Worm (Caenorhabditis elegans) whole organism, mixed stage, embryonic: Measurements from ENCODE around the gene tbh-1.

Source experiments
- ceh-39 ChIP-seq: fragments of 150-350 bp; optimal IDR thresholded peaks from 2 replicates; lab custom pipeline; 2014; ENCODE audit warnings: missing biosample characterization, missing genetic modification characterization
- ces-1 ChIP-seq: fragments of 150-350 bp; optimal IDR thresholded peaks from 2 replicates; lab custom pipeline; 2014; ENCODE audit warnings: missing biosample characterization, missing genetic modification reagents, missing genetic modification characterization
- lsy-2 ChIP-seq: fragments of 150-350 bp; optimal IDR thresholded peaks from 2 replicates; lab custom pipeline; 2014; ENCODE audit warnings: missing biosample characterization, missing genetic modification characterization
- nhr-12 ChIP-seq: fragments of 150-350 bp; optimal IDR thresholded peaks from 2 replicates; lab custom pipeline; 2014; ENCODE audit warnings: missing biosample characterization, missing genetic modification characterization
- nhr-237 ChIP-seq: fragments of 150-350 bp; optimal IDR thresholded peaks from 2 replicates; lab custom pipeline; 2014; ENCODE audit warnings: missing biosample characterization, missing genetic modification characterization
- nhr-28 ChIP-seq: fragments of 150-350 bp; optimal IDR thresholded peaks from 2 replicates; lab custom pipeline; 2014; ENCODE audit warnings: missing biosample characterization, missing genetic modification characterization
- nhr-76 ChIP-seq: sonication (generic microtip); optimal IDR thresholded peaks from 2 replicates; lab custom pipeline; 2017; ENCODE audit warnings: missing biosample characterization, missing genetic modification characterization
- pha-4 ChIP-seq: fragments of 150-350 bp; optimal IDR thresholded peaks from 2 replicates; lab custom pipeline; 2018; ENCODE audit warnings: missing biosample characterization, missing genetic modification reagents, missing genetic modification characterization
- snpc-4 ChIP-seq: fragments of 150-350 bp; optimal IDR thresholded peaks from 2 replicates; lab custom pipeline; 2014; ENCODE audit warnings: missing biosample characterization, missing genetic modification characterization
- unc-62 ChIP-seq: fragments of 150-350 bp; optimal IDR thresholded peaks from 2 replicates; lab custom pipeline; 2014; ENCODE audit warnings: missing biosample characterization, missing genetic modification reagents, missing genetic modification characterization
- zip-8 ChIP-seq: fragments of 150-350 bp; optimal IDR thresholded peaks from 2 replicates; lab custom pipeline; 2014; ENCODE audit warnings: missing biosample characterization, missing genetic modification characterization

- TF ChIP-seq lsy-2 (tag; lab: Kevin White, UChicago) = no peak
- TF ChIP-seq unc-62 = no peak
- no peak for TF ChIP-seq nhr-12
- no peak for TF ChIP-seq nhr-28 (tag; lab: Kevin White, UChicago)
- no peak for TF ChIP-seq ceh-39 (tag; lab: Kevin White, UChicago)
- TF ChIP-seq zip-8 = no peak
- no peak for TF ChIP-seq pha-4 (tag; lab: Kevin White, UChicago)
- no peak for TF ChIP-seq snpc-4 (tag; lab: Kevin White, UChicago)
- TF ChIP-seq nhr-237 (tag; lab: Kevin White, UChicago) = no peak
- TF ChIP-seq ces-1 (GFP tag; lab: Kevin White, UChicago) = no peak
- no peak for TF ChIP-seq nhr-76
Measured at ce11 chrX:15528472-15528871, 23.8 kb upstream of the tbh-1 start.
